Worm (Caenorhabditis elegans) whole organism, young adult: ENCODE data around the gene F44E2.8.
A peak's percentile ranks its signal among the peaks of the same experiment; 100 is the strongest.

Experiments
- B0336.3 ChIP-seq: fragments of 200-800 bp; sonication (Bioruptor generic); IDR thresholded peaks from 2 replicates; pipeline ENCODE4 v1.3.6; 2022; ENCODE audit warnings: missing genetic modification characterization, missing compliant biosample characterization
- C17E4.6 ChIP-seq: fragments of 200-800 bp; sonication (Bioruptor generic); IDR thresholded peaks from 2 replicates; pipeline ENCODE4 v1.3.6; 2022; ENCODE audit warnings: missing genetic modification reagents, missing genetic modification characterization, missing compliant biosample characterization
- F10E7.11 ChIP-seq: sonication (generic microtip); optimal IDR thresholded peaks from 2 replicates; lab custom pipeline; 2017; ENCODE audit warnings: mild to moderate bottlenecking, missing genetic modification characterization, moderate library complexity, missing compliant biosample characterization
- F22D6.2 ChIP-seq: sonication (generic microtip); optimal IDR thresholded peaks from 2 replicates; lab custom pipeline; 2016; ENCODE audit warnings: mild to moderate bottlenecking, missing genetic modification characterization, missing compliant biosample characterization
- F57C9.4 ChIP-seq: sonication (generic microtip); optimal IDR thresholded peaks from 2 replicates; lab custom pipeline; 2017; ENCODE audit warnings: mild to moderate bottlenecking, missing genetic modification characterization, missing compliant biosample characterization
- K12H6.12 ChIP-seq: fragments of 200-800 bp; sonication (Bioruptor generic); optimal IDR thresholded peaks from 2 replicates; lab custom pipeline; 2018; ENCODE audit warnings: mild to moderate bottlenecking, missing genetic modification characterization, missing compliant biosample characterization
- Y56A3A.18 ChIP-seq: fragments of 200-800 bp; sonication (Bioruptor generic); IDR thresholded peaks from 2 replicates; pipeline ENCODE4 v1.3.6; 2022; ENCODE audit warnings: missing genetic modification reagents, missing genetic modification characterization, missing compliant biosample characterization
- Y67H2A.10 ChIP-seq: fragments of 200-800 bp; sonication (Bioruptor generic); conservative IDR thresholded peaks from 2 replicates; pipeline ENCODE4 v1.3.6; 2022; ENCODE audit warnings: missing genetic modification reagents, missing genetic modification characterization, missing compliant biosample characterization
- Y79H2A.3 ChIP-seq: fragments of 200-800 bp; sonication (Bioruptor generic); conservative IDR thresholded peaks from 2 replicates; pipeline ENCODE4 v1.3.6; 2022; ENCODE audit warnings: missing genetic modification reagents, missing genetic modification characterization, missing compliant biosample characterization
- Y95B8A.8 ChIP-seq: fragments of 200-800 bp; sonication (Bioruptor generic); IDR thresholded peaks from 2 replicates; pipeline ENCODE4 v1.3.6; 2022; ENCODE audit warnings: missing genetic modification reagents, missing genetic modification characterization, missing compliant biosample characterization
- akir-1 ChIP-seq: fragments of 200-800 bp; sonication (Bioruptor generic); optimal IDR thresholded peaks from 2 replicates; lab custom pipeline; 2018; ENCODE audit warnings: mild to moderate bottlenecking, missing genetic modification characterization, moderate library complexity, missing compliant biosample characterization
- bed-1 ChIP-seq: fragments of 200-800 bp; sonication (Bioruptor generic); IDR thresholded peaks from 2 replicates; pipeline ENCODE4 v1.3.6; 2022; ENCODE audit warnings: missing genetic modification reagents, missing genetic modification characterization, missing compliant biosample characterization
- ccch-3 ChIP-seq: fragments of 200-800 bp; sonication (Bioruptor generic); optimal IDR thresholded peaks from 2 replicates; lab custom pipeline; 2018; ENCODE audit warnings: mild to moderate bottlenecking, missing genetic modification characterization, missing compliant biosample characterization
- ceh-40 ChIP-seq: fragments of 200-800 bp; sonication (Bioruptor generic); IDR thresholded peaks from 2 replicates; pipeline ENCODE4 v1.3.6; 2022; ENCODE audit warnings: missing genetic modification characterization, missing compliant biosample characterization
- ceh-79 ChIP-seq: sonication (generic microtip); optimal IDR thresholded peaks from 2 replicates; lab custom pipeline; 2017; ENCODE audit warnings: mild to moderate bottlenecking, missing genetic modification characterization, missing compliant biosample characterization
- chd-7 ChIP-seq: sonication (generic microtip); optimal IDR thresholded peaks from 2 replicates; lab custom pipeline; 2016; ENCODE audit warnings: mild to moderate bottlenecking, missing genetic modification characterization, moderate library complexity, missing compliant biosample characterization
- dpl-1 ChIP-seq: fragments of 150-350 bp; optimal IDR thresholded peaks from 2 replicates; lab custom pipeline; 2014; ENCODE audit warnings: missing biosample characterization, missing genetic modification reagents, missing genetic modification characterization
- efl-1 ChIP-seq: fragments of 150-350 bp; optimal IDR thresholded peaks from 2 replicates; lab custom pipeline; 2014; ENCODE audit warnings: missing biosample characterization, missing genetic modification reagents, missing genetic modification characterization
- egl-18 ChIP-seq: fragments of 200-800 bp; sonication (Bioruptor generic); IDR thresholded peaks from 2 replicates; pipeline ENCODE4 v1.3.6; 2022; ENCODE audit warnings: missing genetic modification reagents, missing genetic modification characterization, missing compliant biosample characterization
- egrh-3 ChIP-seq: fragments of 200-800 bp; sonication (Bioruptor generic); IDR thresholded peaks from 2 replicates; pipeline ENCODE4 v1.3.6; 2022; ENCODE audit warnings: missing genetic modification reagents, missing genetic modification characterization, missing compliant biosample characterization
- fkh-3 ChIP-seq: sonication (generic microtip); optimal IDR thresholded peaks from 2 replicates; lab custom pipeline; 2016; ENCODE audit warnings: mild to moderate bottlenecking, missing genetic modification characterization, missing compliant biosample characterization
- gei-17 ChIP-seq: fragments of 200-800 bp; sonication (Bioruptor generic); optimal IDR thresholded peaks from 2 replicates; lab custom pipeline; 2018; ENCODE audit warnings: mild to moderate bottlenecking, missing genetic modification characterization, missing compliant biosample characterization
- him-1 ChIP-seq: sonication (generic microtip); optimal IDR thresholded peaks from 2 replicates; lab custom pipeline; 2016; ENCODE audit warnings: missing genotype, missing genetic modification reagents, missing genetic modification characterization, missing compliant biosample characterization
- hlh-26 ChIP-seq: fragments of 200-800 bp; sonication (Bioruptor generic); conservative IDR thresholded peaks from 2 replicates; pipeline ENCODE4 v1.3.6; 2022; ENCODE audit warnings: missing genetic modification reagents, missing genetic modification characterization, missing compliant biosample characterization
- hmg-20 ChIP-seq: fragments of 200-800 bp; sonication (Bioruptor generic); IDR thresholded peaks from 2 replicates; pipeline ENCODE4 v1.3.6; 2022; ENCODE audit warnings: missing genetic modification reagents, missing genetic modification characterization, missing compliant biosample characterization
- hrde-1 ChIP-seq: sonication (generic microtip); optimal IDR thresholded peaks from 2 replicates; lab custom pipeline; 2016; ENCODE audit warnings: missing genetic modification characterization, mild to moderate bottlenecking, missing compliant biosample characterization, moderate library complexity, missing genotype, missing genetic modification reagents, borderline replicate concordance
- let-607 ChIP-seq, 2 experiments: fragments of 200-800 bp in 1 of 2; sonication (Bioruptor generic) in 1 of 2; sonication (generic microtip) in 1 of 2; optimal IDR thresholded peaks; 2 replicates each; lab custom pipeline; 2016 to 2018; ENCODE audit warnings: mild to moderate bottlenecking in 2 of 2, missing compliant biosample characterization in 2 of 2, missing genetic modification characterization in 2 of 2, moderate library complexity in 2 of 2, missing genotype in 1 of 2
- lin-35 ChIP-seq, 3 experiments: fragments of 150-350 bp in 2 of 3; sonication (generic microtip) in 1 of 3; optimal IDR thresholded peaks; 2 replicates each; lab custom pipeline; 2014 to 2018; ENCODE audit warnings: missing biosample characterization in 3 of 3, missing genetic modification characterization in 3 of 3, missing genetic modification reagents in 3 of 3
- lin-54 ChIP-seq: fragments of 200-800 bp; sonication (Bioruptor generic); optimal IDR thresholded peaks from 2 replicates; lab custom pipeline; 2018; ENCODE audit warnings: mild to moderate bottlenecking, missing genetic modification characterization, missing compliant biosample characterization
- lir-1 ChIP-seq: fragments of 200-800 bp; sonication (Bioruptor generic); conservative IDR thresholded peaks from 2 replicates; pipeline ENCODE4 v1.3.6; 2022; ENCODE audit warnings: missing genetic modification reagents, missing genetic modification characterization, missing compliant biosample characterization
- lsl-1 ChIP-seq: fragments of 200-800 bp; sonication (Bioruptor generic); optimal IDR thresholded peaks from 2 replicates; lab custom pipeline; 2018; ENCODE audit warnings: mild to moderate bottlenecking, missing genetic modification characterization, moderate library complexity, missing compliant biosample characterization
- mcd-1 ChIP-seq: fragments of 200-800 bp; sonication (Bioruptor generic); IDR thresholded peaks from 2 replicates; pipeline ENCODE4 v1.3.6; 2022; ENCODE audit warnings: missing genetic modification reagents, missing genetic modification characterization, missing compliant biosample characterization
- mel-28 ChIP-seq: sonication (generic microtip); optimal IDR thresholded peaks from 2 replicates; lab custom pipeline; 2016; ENCODE audit warnings: borderline replicate concordance, mild to moderate bottlenecking, missing genetic modification characterization, missing compliant biosample characterization
- mes-4 ChIP-seq: sonication (generic microtip); optimal IDR thresholded peaks from 2 replicates; lab custom pipeline; 2016; ENCODE audit warnings: missing genotype, missing genetic modification characterization, missing compliant biosample characterization
- mxl-1 ChIP-seq: sonication (generic microtip); optimal IDR thresholded peaks from 2 replicates; lab custom pipeline; 2016; ENCODE audit warnings: missing genetic modification characterization, missing compliant biosample characterization
- nfya-2 ChIP-seq: fragments of 200-800 bp; sonication (Bioruptor generic); IDR thresholded peaks from 2 replicates; pipeline ENCODE4 v1.3.6; 2022; ENCODE audit warnings: missing genetic modification reagents, missing genetic modification characterization, missing compliant biosample characterization
- nfyb-1 ChIP-seq: fragments of 200-800 bp; sonication (Bioruptor generic); IDR thresholded peaks from 2 replicates; pipeline ENCODE4 v1.3.6; 2022; ENCODE audit warnings: missing genetic modification reagents, missing genetic modification characterization, missing compliant biosample characterization
- nhr-179 ChIP-seq: sonication (generic microtip); optimal IDR thresholded peaks from 2 replicates; lab custom pipeline; 2016; ENCODE audit warnings: mild to moderate bottlenecking, missing genetic modification characterization, missing compliant biosample characterization
- nhr-27 ChIP-seq: fragments of 200-800 bp; sonication (Bioruptor generic); optimal IDR thresholded peaks from 2 replicates; lab custom pipeline; 2018; ENCODE audit warnings: mild to moderate bottlenecking, missing genetic modification characterization, moderate library complexity, missing compliant biosample characterization
- nhr-80 ChIP-seq: sonication (generic microtip); optimal IDR thresholded peaks from 2 replicates; lab custom pipeline; 2016; ENCODE audit warnings: missing genetic modification characterization, missing compliant biosample characterization
- pha-4 ChIP-seq: fragments of 150-350 bp; sonication (generic microtip); optimal IDR thresholded peaks from 2 replicates; lab custom pipeline; 2014; ENCODE audit warnings: missing biosample characterization, missing genetic modification reagents, missing genetic modification characterization
- rcor-1 ChIP-seq: fragments of 200-800 bp; sonication (Bioruptor generic); IDR thresholded peaks from 2 replicates; pipeline ENCODE4 v1.3.6; 2022; ENCODE audit warnings: missing genetic modification reagents, missing genetic modification characterization, missing compliant biosample characterization
- rpc-1 ChIP-seq, 2 experiments: fragments of 150-350 bp in 1 of 2; sonication (generic microtip) in 1 of 2; optimal IDR thresholded peaks; 2 replicates each; lab custom pipeline; 2014 to 2018; ENCODE audit warnings: missing biosample characterization in 1 of 2, missing genetic modification characterization in 1 of 2, missing genetic modification reagents in 1 of 2, missing genotype in 1 of 2
- snpc-4 ChIP-seq, 5 experiments: fragments of 150-350 bp in 1 of 5; sonication (generic microtip) in 4 of 5; optimal IDR thresholded peaks; 2 replicates each; lab custom pipeline; 2014 to 2018; ENCODE audit warnings: missing genetic modification characterization in 5 of 5, missing biosample characterization in 3 of 5, antibody characterized with exemption in 2 of 5, mild to moderate bottlenecking in 2 of 5, missing compliant biosample characterization in 2 of 5, missing genotype in 2 of 5, moderate library complexity in 2 of 5, missing genetic modification reagents in 1 of 5
- tbx-9 ChIP-seq: sonication (generic microtip); optimal IDR thresholded peaks from 2 replicates; lab custom pipeline; 2016; ENCODE audit warnings: borderline replicate concordance, missing genetic modification characterization, inconsistent platforms, missing compliant biosample characterization
- tlf-1 ChIP-seq: fragments of 200-800 bp; sonication (Bioruptor generic); optimal IDR thresholded peaks from 2 replicates; lab custom pipeline; 2018; ENCODE audit warnings: mild to moderate bottlenecking, missing genetic modification characterization, missing compliant biosample characterization
- ztf-18 ChIP-seq: sonication (generic microtip); optimal IDR thresholded peaks from 2 replicates; lab custom pipeline; 2016; ENCODE audit warnings: missing genotype, mild to moderate bottlenecking, missing genetic modification characterization, missing compliant biosample characterization

The F44E2.8 gene

ce11 chrIII:8809245-8809971 lies 40.3 kb downstream of the F44E2.8 start, which contains the start of gene prx-19:
Gene prx-19 (minus strand): TSS chrIII:8809295.
- no peak for TF ChIP-seq mes-4 (tag; lab: Kevin White, UChicago)
- no peak for TF ChIP-seq pha-4
- no peak for TF ChIP-seq him-1 (tag; lab: Kevin White, UChicago)
- TF ChIP-seq nhr-27 (tag; lab: Kevin White, UChicago), result no peak
- no peak for TF ChIP-seq nfyb-1
- no peak for TF ChIP-seq F22D6.2 (tag; lab: Kevin White, UChicago)
- TF ChIP-seq mel-28 (tag; lab: Kevin White, UChicago), result no peak
- TF ChIP-seq chd-7 (tag; lab: Kevin White, UChicago), result no peak
- peak; percentile 83 for TF ChIP-seq mcd-1
- TF ChIP-seq snpc-4 (GFP tag; optimal IDR thresholded peaks at IDR 0.05; lab: Kevin White, UChicago), result no peak
- no peak for TF ChIP-seq snpc-4 (tag; optimal IDR thresholded peaks at IDR 0.05; lab: Kevin White, UChicago)
- TF ChIP-seq Y67H2A.10 (GFP tag; lab: Robert Waterston, UW), result no peak
- peak; percentile 5 for TF ChIP-seq nhr-80 (tag; lab: Kevin White, UChicago)
- TF ChIP-seq tbx-9 (tag; lab: Kevin White, UChicago), result no peak
- no peak for TF ChIP-seq hrde-1
- TF ChIP-seq bed-1 (GFP tag; lab: Robert Waterston, UW), result no peak
- no peak for TF ChIP-seq egl-18 (GFP tag; lab: Robert Waterston, UW)
- no peak for TF ChIP-seq ceh-79 (tag; lab: Kevin White, UChicago)
- TF ChIP-seq Y95B8A.8 (GFP tag; lab: Robert Waterston, UW), result no peak
- no peak for TF ChIP-seq F57C9.4
- TF ChIP-seq nfya-2 (GFP tag; lab: Robert Waterston, UW), result no peak
- no peak for TF ChIP-seq F10E7.11
- no peak for TF ChIP-seq let-607 (tag; optimal IDR thresholded peaks at IDR 0.05; lab: Kevin White, UChicago)
- TF ChIP-seq efl-1, result peak; percentile 72
- peak; percentile 67 for TF ChIP-seq dpl-1
- TF ChIP-seq lin-54, result peak; percentile 80
- no peak for TF ChIP-seq ceh-40 (GFP tag; lab: Robert Waterston, UW)
- TF ChIP-seq fkh-3, result no peak
- TF ChIP-seq K12H6.12 (tag; lab: Kevin White, UChicago), result no peak
- TF ChIP-seq mxl-1 (tag; lab: Kevin White, UChicago), result no peak
- TF ChIP-seq nhr-179 (tag; lab: Kevin White, UChicago), result no peak
- no peak for TF ChIP-seq tlf-1 (GFP tag; lab: Kevin White, UChicago)
- no peak for TF ChIP-seq hmg-20 (GFP tag; lab: Robert Waterston, UW)
- TF ChIP-seq egrh-3, result no peak
- no peak for TF ChIP-seq C17E4.6
- TF ChIP-seq lsl-1 (GFP tag; lab: Kevin White, UChicago), result no peak
- no peak for TF ChIP-seq B0336.3 (GFP tag; lab: Robert Waterston, UW)
- TF ChIP-seq Y56A3A.18 (GFP tag; lab: Robert Waterston, UW), result no peak
- no peak for TF ChIP-seq akir-1
- no peak for TF ChIP-seq rcor-1
- no peak for TF ChIP-seq lir-1 (GFP tag; lab: Robert Waterston, UW)
- TF ChIP-seq lin-35 (GFP tag; optimal IDR thresholded peaks at IDR 0.05; lab: Kevin White, UChicago), result peak in 1 of 3 experiments; percentile 81
- TF ChIP-seq ztf-18 (tag; lab: Kevin White, UChicago), result no peak
- no peak for TF ChIP-seq ccch-3
- no peak for TF ChIP-seq hlh-26 (GFP tag; lab: Robert Waterston, UW)
- no peak for TF ChIP-seq rpc-1 (optimal IDR thresholded peaks at IDR 0.05; lab: Kevin White, UChicago)
- TF ChIP-seq rpc-1 (tag; optimal IDR thresholded peaks at IDR 0.05; lab: Kevin White, UChicago), result no peak
- TF ChIP-seq gei-17, result no peak
- no peak for TF ChIP-seq Y79H2A.3 (GFP tag; lab: Robert Waterston, UW)
